Worm (Caenorhabditis elegans) whole organism, midembryonic: ENCODE data around the gene pha-2.
A peak's percentile ranks its signal among the peaks of the same experiment; 100 is the strongest.

Source experiments
- T22C8.4 ChIP-seq: fragments of 200-800 bp; sonication (Bioruptor generic); IDR thresholded peaks from 2 replicates; pipeline ENCODE4 v1.3.6; 2022; ENCODE audit warnings: missing genetic modification characterization, missing compliant biosample characterization
- cog-1 ChIP-seq: sonication (generic microtip); optimal IDR thresholded peaks from 2 replicates; lab custom pipeline; 2016; ENCODE audit warnings: missing genetic modification characterization, missing compliant biosample characterization
- flt-1 ChIP-seq: fragments of 200-800 bp; sonication (Bioruptor generic); IDR thresholded peaks from 2 replicates; pipeline ENCODE4 v1.3.6; 2022; ENCODE audit warnings: missing genetic modification characterization, missing compliant biosample characterization
- klf-2 ChIP-seq: fragments of 200-800 bp; sonication (Bioruptor generic); conservative IDR thresholded peaks from 2 replicates; pipeline ENCODE4 v1.3.6; 2022; ENCODE audit warnings: missing genetic modification reagents, missing genetic modification characterization, missing compliant biosample characterization
- med-1 ChIP-seq: sonication (generic microtip); optimal IDR thresholded peaks from 2 replicates; lab custom pipeline; 2017; ENCODE audit warnings: missing genetic modification characterization, mild to moderate bottlenecking, missing compliant biosample characterization, antibody characterized with exemption, missing genetic modification reagents; ENCODE audit not compliant: insufficient read depth
- ref-1 ChIP-seq: fragments of 200-800 bp; sonication (Bioruptor generic); conservative IDR thresholded peaks from 2 replicates; pipeline ENCODE4 v1.3.6; 2022; ENCODE audit warnings: missing genetic modification reagents, missing genetic modification characterization, missing compliant biosample characterization
- tab-1 ChIP-seq: fragments of 200-800 bp; sonication (Bioruptor generic); IDR thresholded peaks from 2 replicates; pipeline ENCODE4 v1.3.6; 2022; ENCODE audit warnings: missing genetic modification characterization, missing compliant biosample characterization
- ztf-23 ChIP-seq: fragments of 200-800 bp; sonication (Bioruptor generic); IDR thresholded peaks from 2 replicates; pipeline ENCODE4 v1.3.6; 2022; ENCODE audit warnings: missing genetic modification reagents, missing genetic modification characterization, missing compliant biosample characterization
- ztf-29 ChIP-seq: fragments of 200-800 bp; sonication (Bioruptor generic); IDR thresholded peaks from 2 replicates; pipeline ENCODE4 v1.3.6; 2022; ENCODE audit warnings: missing genetic modification reagents, missing genetic modification characterization, missing compliant biosample characterization

Gene pha-2

ce11 chrX:621190-621589, 15.6 kb downstream of the pha-2 start, which contains the start of gene unc-96:
Gene unc-96 (minus strand): TSS chrX:621290.
- no peak for TF ChIP-seq flt-1 (GFP tag; lab: Robert Waterston, UW)
- TF ChIP-seq ztf-29 (GFP tag; lab: Robert Waterston, UW): no peak
- no peak for TF ChIP-seq ztf-23 (GFP tag; lab: Robert Waterston, UW)
- no peak for TF ChIP-seq klf-2 (GFP tag; lab: Robert Waterston, UW)
- TF ChIP-seq med-1: no peak
- no peak for TF ChIP-seq tab-1
- no peak for TF ChIP-seq cog-1
- no peak for TF ChIP-seq ref-1 (GFP tag; lab: Robert Waterston, UW)
- no peak for TF ChIP-seq T22C8.4 (GFP tag; lab: Robert Waterston, UW)

DNA sequence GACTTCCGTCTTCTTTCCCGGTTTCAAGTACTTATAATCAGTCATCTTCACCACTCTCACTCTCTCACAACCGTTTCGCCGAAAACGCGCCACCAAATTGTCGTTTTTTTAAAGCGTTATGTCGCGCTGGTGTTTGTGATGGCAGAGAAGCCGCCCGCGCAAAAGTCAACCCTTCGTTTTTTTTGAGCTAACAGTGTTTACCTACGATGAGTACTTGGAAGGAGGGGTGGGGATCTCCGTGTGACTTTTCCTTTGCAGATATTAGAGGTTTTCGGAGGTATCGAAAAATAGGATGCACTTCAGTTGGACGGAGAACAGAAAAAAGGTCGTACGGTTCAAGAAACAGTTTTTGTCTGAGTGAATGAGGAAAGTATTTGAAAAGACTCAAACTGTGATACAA, 19.1 kb downstream of the pha-2 start:
- no peak for TF ChIP-seq med-1
- TF ChIP-seq tab-1: no peak
- TF ChIP-seq flt-1 (GFP tag; lab: Robert Waterston, UW): no peak
- no peak for TF ChIP-seq klf-2 (GFP tag; lab: Robert Waterston, UW)
- TF ChIP-seq T22C8.4 (GFP tag; lab: Robert Waterston, UW): no peak
- TF ChIP-seq cog-1: no peak
- TF ChIP-seq ztf-29 (GFP tag; lab: Robert Waterston, UW): no peak
- TF ChIP-seq ztf-23 (GFP tag; lab: Robert Waterston, UW): no peak
- no peak for TF ChIP-seq ref-1 (GFP tag; lab: Robert Waterston, UW)

- no peak for TF ChIP-seq ztf-29 (GFP tag; lab: Robert Waterston, UW)
Measured at ce11 chrX:612783-613182, 24.0 kb downstream of the pha-2 start.

- no peak for TF ChIP-seq ref-1 (GFP tag; lab: Robert Waterston, UW)
- no peak for TF ChIP-seq klf-2 (GFP tag; lab: Robert Waterston, UW)
- no peak for TF ChIP-seq tab-1
- TF ChIP-seq cog-1: no peak
- no peak for TF ChIP-seq flt-1 (GFP tag; lab: Robert Waterston, UW)
- TF ChIP-seq T22C8.4 (GFP tag; lab: Robert Waterston, UW): no peak
- TF ChIP-seq ztf-29 (GFP tag; lab: Robert Waterston, UW): no peak
- no peak for TF ChIP-seq ztf-23 (GFP tag; lab: Robert Waterston, UW)
- no peak for TF ChIP-seq med-1
Measured at ce11 chrX:609553-609952, 27.2 kb downstream of the pha-2 start.

ce11 chrX:608392-608791, 28.4 kb downstream of the pha-2 start, which contains the start of gene F13C5.5:
Gene F13C5.5 (minus strand): TSS chrX:608492.
- no peak for TF ChIP-seq klf-2 (GFP tag; lab: Robert Waterston, UW)
- no peak for TF ChIP-seq T22C8.4 (GFP tag; lab: Robert Waterston, UW)
- TF ChIP-seq cog-1: no peak
- no peak for TF ChIP-seq flt-1 (GFP tag; lab: Robert Waterston, UW)
- no peak for TF ChIP-seq ztf-23 (GFP tag; lab: Robert Waterston, UW)
- TF ChIP-seq ztf-29 (GFP tag; lab: Robert Waterston, UW): no peak
- TF ChIP-seq tab-1: no peak
- TF ChIP-seq ref-1 (GFP tag; lab: Robert Waterston, UW): no peak
- TF ChIP-seq med-1: no peak

- TF ChIP-seq med-1 (no peak), tab-1 (no peak)
Measured at ce11 chrX:601860-602259, 34.9 kb downstream of the pha-2 start, which contains the start of gene F13C5.1. Gene F13C5.1 (plus strand): TSS chrX:602160.

DNA sequence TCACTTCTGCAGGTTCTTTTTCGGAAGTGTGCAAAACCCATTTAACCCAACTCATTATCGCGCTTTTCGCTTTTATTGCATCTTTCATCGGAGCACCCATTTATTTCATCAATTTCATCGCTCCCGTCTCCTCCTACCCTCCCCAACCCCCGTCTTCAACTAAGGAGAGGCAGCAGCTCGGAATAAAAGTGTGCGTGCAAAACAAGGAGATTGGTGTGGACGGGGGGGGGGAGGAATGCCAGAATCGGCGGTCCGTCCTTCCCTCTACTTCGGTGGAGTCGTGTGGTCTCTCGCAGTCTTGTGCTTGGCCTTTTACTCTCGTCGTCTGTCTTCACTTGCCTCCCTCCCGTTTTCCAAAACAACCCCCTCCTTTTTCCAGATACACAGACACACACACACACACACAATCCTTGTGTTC, 35.4 kb downstream of the pha-2 start:
- no peak for TF ChIP-seq klf-2 (GFP tag; lab: Robert Waterston, UW)
- 0 out of 2 replicates have a peak, but pooled peaks have one; percentile 69 for TF ChIP-seq tab-1
- no peak for TF ChIP-seq med-1
- TF ChIP-seq T22C8.4 (GFP tag; lab: Robert Waterston, UW): no peak
- peak; percentile 58; the same call in 1 of the 2 replicates for TF ChIP-seq ztf-23 (GFP tag; lab: Robert Waterston, UW)
- TF ChIP-seq ref-1 (GFP tag; lab: Robert Waterston, UW): no peak
- no peak for TF ChIP-seq ztf-29 (GFP tag; lab: Robert Waterston, UW)
- TF ChIP-seq flt-1 (GFP tag; lab: Robert Waterston, UW): peak; percentile 73
- no peak for TF ChIP-seq cog-1

DNA sequence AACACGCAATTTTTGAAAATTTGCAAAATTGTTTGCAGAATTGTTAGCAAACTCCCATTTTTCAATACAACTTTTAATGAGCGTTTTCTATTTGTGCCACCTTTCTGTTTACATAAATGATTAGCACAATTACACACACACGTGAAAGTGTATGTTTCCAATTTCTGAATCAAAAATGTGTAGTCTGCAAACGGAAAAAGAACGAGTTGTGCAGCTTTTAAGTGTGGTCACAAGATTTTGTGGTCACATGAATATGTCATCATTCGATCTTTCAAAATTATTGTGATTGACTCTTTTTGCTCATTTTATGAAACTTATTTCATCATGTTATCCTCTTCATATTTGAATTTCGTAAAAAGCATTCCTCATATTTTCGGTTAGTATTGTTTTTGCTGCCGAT, 36.1 kb downstream of the pha-2 start:
- no peak for TF ChIP-seq tab-1
- no peak for TF ChIP-seq ref-1 (GFP tag; lab: Robert Waterston, UW)

DNA sequence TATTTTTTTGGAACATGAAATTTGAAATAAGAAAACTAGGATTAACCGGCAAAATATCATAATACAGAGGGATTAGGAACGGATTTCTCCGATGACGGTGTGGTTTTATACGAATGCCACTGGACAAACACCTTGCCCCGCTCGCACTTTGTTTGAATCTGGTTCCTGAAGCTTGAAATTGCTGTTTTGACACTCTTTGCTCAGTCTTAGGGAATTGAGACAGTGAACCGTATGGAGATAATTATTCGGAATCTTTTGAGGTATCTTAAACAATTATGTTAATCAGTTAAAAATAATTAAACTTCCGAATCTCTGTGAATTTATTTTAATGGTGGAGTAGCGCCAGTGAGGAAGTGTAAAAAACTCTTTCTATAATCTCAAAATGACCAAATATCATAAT, 37.3 kb downstream of the pha-2 start, which contains the start of gene F13C5.3:
TSS of gene F13C5.3 (minus strand) at position 101 of the 400 bp plus-strand sequence.
- TF ChIP-seq tab-1: no peak
- TF ChIP-seq med-1: no peak
- no peak for TF ChIP-seq T22C8.4 (GFP tag; lab: Robert Waterston, UW)
- no peak for TF ChIP-seq ref-1 (GFP tag; lab: Robert Waterston, UW)
- no peak for TF ChIP-seq klf-2 (GFP tag; lab: Robert Waterston, UW)
- TF ChIP-seq ztf-29 (GFP tag; lab: Robert Waterston, UW): no peak
- no peak for TF ChIP-seq cog-1
- TF ChIP-seq flt-1 (GFP tag; lab: Robert Waterston, UW): no peak
- TF ChIP-seq ztf-23 (GFP tag; lab: Robert Waterston, UW): no peak

DNA sequence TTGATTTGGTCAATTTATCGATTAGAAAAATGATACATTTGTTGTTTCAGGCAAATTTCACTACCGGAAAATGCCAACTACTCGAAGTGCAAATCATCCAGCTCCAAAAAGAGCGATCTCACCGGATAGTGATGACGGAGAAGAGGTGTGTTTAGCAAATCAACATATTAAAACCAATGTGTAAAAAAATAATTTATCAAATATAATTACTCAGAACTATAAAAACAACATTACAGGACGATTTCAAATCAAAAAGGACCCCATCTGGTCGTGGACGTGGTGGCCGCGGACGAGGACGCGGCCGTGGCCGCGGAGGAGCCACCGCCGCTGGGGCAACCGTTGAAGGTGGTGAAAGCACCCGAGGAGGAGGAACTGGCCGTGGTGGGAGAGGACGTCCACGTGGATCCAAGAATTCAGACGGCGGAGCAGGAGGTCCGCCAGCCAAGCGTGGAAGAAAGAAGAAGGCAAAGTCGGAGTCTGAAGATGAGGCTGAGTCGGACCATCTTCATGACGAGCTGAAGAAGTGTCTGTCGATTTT, 42.8 kb downstream of the pha-2 start, which contains the start of gene F13C5.2:
TSS of gene F13C5.2 (plus strand) at position 51 of the 538 bp plus-strand sequence.
- TF ChIP-seq ref-1 (GFP tag; lab: Robert Waterston, UW) (no peak), T22C8.4 (GFP tag; lab: Robert Waterston, UW) (no peak), med-1 (no peak), tab-1 (peak; percentile 63; the same call in 1 of the 2 replicates), ztf-29 (GFP tag; lab: Robert Waterston, UW) (no peak), cog-1 (no peak)
